Fruit fly (Drosophila melanogaster) whole organism, wandering third instar larva: ENCODE data around the gene Oseg1.
A peak's percentile ranks its signal among the peaks of the same experiment; 100 is the strongest.

Experiments
- Abd-B ChIP-seq: fragments of >200 bp; optimal IDR thresholded peaks from 2 replicates; lab custom pipeline; 2017; ENCODE audit warnings: missing biosample characterization, missing genetic modification characterization
- CG32264 ChIP-seq: fragments of 200-800 bp; sonication (Bioruptor generic); optimal IDR thresholded peaks from 2 replicates; lab custom pipeline; 2016; ENCODE audit warnings: missing biosample characterization, missing genetic modification characterization
- CG9705 ChIP-seq: fragments of 200-800 bp; sonication (Bioruptor generic); optimal IDR thresholded peaks from 2 replicates; lab custom pipeline; 2018; ENCODE audit warnings: missing biosample characterization, mild to moderate bottlenecking, missing genetic modification characterization
- CrebA ChIP-seq: fragments of 200-800 bp; sonication (Bioruptor generic); optimal IDR thresholded peaks from 2 replicates; lab custom pipeline; 2016; ENCODE audit warnings: missing biosample characterization, mild to moderate bottlenecking, missing genetic modification characterization, borderline replicate concordance
- Dfd ChIP-seq: fragments of >200 bp; optimal IDR thresholded peaks from 2 replicates; lab custom pipeline; 2017; ENCODE audit warnings: missing biosample characterization, missing genetic modification characterization
- Dif ChIP-seq: fragments of 200-275, 200-300 bp; sonication (Bioruptor generic); optimal IDR thresholded peaks from 2 replicates; lab custom pipeline; 2018; ENCODE audit warnings: missing biosample characterization, missing genetic modification characterization; ENCODE audit not compliant: partially characterized antibody
- GATAd ChIP-seq: sonication (Bioruptor generic); optimal IDR thresholded peaks from 2 replicates; lab custom pipeline; 2016; ENCODE audit warnings: missing biosample characterization, missing genetic modification characterization
- HLH106 ChIP-seq: fragments of 200-800 bp; optimal IDR thresholded peaks from 3 replicates; lab custom pipeline; 2019; ENCODE audit warnings: missing biosample characterization, mild to moderate bottlenecking, missing genetic modification characterization, moderate library complexity
- Hnf4 ChIP-seq: fragments of 200-800 bp; sonication (Bioruptor generic); optimal IDR thresholded peaks from 2 replicates; lab custom pipeline; 2016; ENCODE audit warnings: missing biosample characterization, mild to moderate bottlenecking, missing genetic modification characterization
- Hr78 ChIP-seq: fragments of >200 bp; optimal IDR thresholded peaks from 2 replicates; lab custom pipeline; 2017; ENCODE audit warnings: missing biosample characterization, missing genetic modification characterization
- Hr83 ChIP-seq: fragments of 200-300 bp; sonication (Bioruptor generic); optimal IDR thresholded peaks from 2 replicates; lab custom pipeline; 2016; ENCODE audit warnings: missing biosample characterization, mild to moderate bottlenecking, missing genetic modification characterization, moderate library complexity; ENCODE audit not compliant: poor library complexity, severe bottlenecking
- Jra ChIP-seq: sonication (Bioruptor generic); optimal IDR thresholded peaks from 2 replicates; lab custom pipeline; 2016; ENCODE audit warnings: missing biosample characterization, missing genetic modification characterization
- Mio ChIP-seq: sonication (Bioruptor generic); optimal IDR thresholded peaks from 2 replicates; lab custom pipeline; 2016; ENCODE audit warnings: missing biosample characterization, missing genetic modification characterization
- Myc ChIP-seq: fragments of >200 bp; optimal IDR thresholded peaks from 2 replicates; lab custom pipeline; 2017
- N ChIP-seq: fragments of >200 bp; optimal IDR thresholded peaks from 2 replicates; lab custom pipeline; 2018; ENCODE audit warnings: missing biosample characterization, missing external identifiers, missing genetic modification characterization
- OdsH ChIP-seq: fragments of 200-800 bp; sonication (Bioruptor generic); optimal IDR thresholded peaks from 2 replicates; lab custom pipeline; 2016; ENCODE audit warnings: missing biosample characterization, mild to moderate bottlenecking, missing genetic modification characterization
- Rel ChIP-seq, 2 experiments: fragments of 200-800 bp; sonication (Bioruptor generic) in 1 of 2; optimal IDR thresholded peaks; 2 replicates in 1 of 2; 3 replicates in 1 of 2; lab custom pipeline; 2016 to 2019; ENCODE audit warnings: mild to moderate bottlenecking in 2 of 2, missing biosample characterization in 2 of 2, missing genetic modification characterization in 2 of 2, moderate library complexity in 1 of 2
- Sp1 ChIP-seq: fragments of 200-800 bp; sonication (Bioruptor generic); optimal IDR thresholded peaks from 3 replicates; lab custom pipeline; 2019; ENCODE audit warnings: missing biosample characterization, mild to moderate bottlenecking, missing genetic modification characterization, moderate library complexity
- Vsx2 ChIP-seq: fragments of 200-300, 225-300 bp; sonication (Bioruptor generic); optimal IDR thresholded peaks from 2 replicates; lab custom pipeline; 2018; ENCODE audit warnings: missing biosample characterization, missing genetic modification characterization; ENCODE audit not compliant: partially characterized antibody
- br ChIP-seq: fragments of 200-800 bp; sonication (Bioruptor generic); optimal IDR thresholded peaks from 2 replicates; lab custom pipeline; 2016; ENCODE audit warnings: missing biosample characterization, missing genetic modification characterization
- brk ChIP-seq: fragments of 200-800 bp; sonication (Bioruptor generic); optimal IDR thresholded peaks from 2 replicates; lab custom pipeline; 2016; ENCODE audit warnings: missing biosample characterization, mild to moderate bottlenecking, missing genetic modification characterization
- dl ChIP-seq, 2 experiments: fragments of 175-275, 200-275 bp in 1 of 2; fragments of 200-275 bp in 1 of 2; sonication (Bioruptor generic); optimal IDR thresholded peaks; lab custom pipeline; 2018; ENCODE audit warnings: mild to moderate bottlenecking in 2 of 2, missing biosample characterization in 2 of 2, missing genetic modification characterization in 2 of 2, moderate library complexity in 2 of 2; ENCODE audit not compliant: partially characterized antibody in 2 of 2, insufficient read depth in 1 of 2
- dmrt93B ChIP-seq: fragments of 200-800 bp; sonication (Bioruptor generic); optimal IDR thresholded peaks from 2 replicates; lab custom pipeline; 2018; ENCODE audit warnings: missing biosample characterization, mild to moderate bottlenecking, missing genetic modification characterization
- dsf ChIP-seq: sonication (Bioruptor generic); optimal IDR thresholded peaks from 2 replicates; lab custom pipeline; 2016; ENCODE audit warnings: missing biosample characterization, missing genetic modification characterization, borderline replicate concordance
- ey ChIP-seq: fragments of 200-800 bp; sonication (Bioruptor generic); optimal IDR thresholded peaks from 2 replicates; lab custom pipeline; 2016; ENCODE audit warnings: missing biosample characterization, missing genetic modification characterization
- foxo ChIP-seq, 2 experiments: fragments of 200-800 bp; sonication (Bioruptor generic); optimal IDR thresholded peaks; 2 replicates in 1 of 2; 3 replicates in 1 of 2; lab custom pipeline; 2016 to 2017; ENCODE audit warnings: missing biosample characterization in 2 of 2, missing genetic modification characterization in 2 of 2
- fru ChIP-seq: fragments of 200-800 bp; sonication (Bioruptor generic); optimal IDR thresholded peaks from 3 replicates; lab custom pipeline; 2016; ENCODE audit warnings: missing biosample characterization, mild to moderate bottlenecking, missing genetic modification characterization
- h ChIP-seq: fragments of 200-800 bp; sonication (Bioruptor generic); optimal IDR thresholded peaks from 3 replicates; lab custom pipeline; 2016; ENCODE audit warnings: missing biosample characterization, mild to moderate bottlenecking, missing genetic modification characterization
- jim ChIP-seq: fragments of 175-275, 200-325 bp; sonication (Bioruptor generic); optimal IDR thresholded peaks from 2 replicates; lab custom pipeline; 2016; ENCODE audit warnings: missing biosample characterization, mild to moderate bottlenecking, missing genetic modification characterization
- lola ChIP-seq: fragments of >200 bp; optimal IDR thresholded peaks from 2 replicates; lab custom pipeline; 2017; ENCODE audit warnings: missing biosample characterization, missing genetic modification characterization
- pan ChIP-seq: fragments of >200 bp; optimal IDR thresholded peaks from 2 replicates; lab custom pipeline; 2017
- psq ChIP-seq: fragments of 200-800 bp; sonication (Bioruptor generic); optimal IDR thresholded peaks from 3 replicates; lab custom pipeline; 2017; ENCODE audit warnings: missing biosample characterization, mild to moderate bottlenecking, missing genetic modification characterization, moderate library complexity
- rgr ChIP-seq: fragments of 200-800 bp; sonication (Bioruptor generic); optimal IDR thresholded peaks from 3 replicates; lab custom pipeline; 2016; ENCODE audit warnings: missing biosample characterization, mild to moderate bottlenecking, missing genetic modification characterization
- sage ChIP-seq: fragments of 200-800 bp; sonication (Bioruptor generic); optimal IDR thresholded peaks from 2 replicates; lab custom pipeline; 2016; ENCODE audit warnings: missing biosample characterization, mild to moderate bottlenecking, missing genetic modification characterization
- sv ChIP-seq: fragments of 200-800 bp; sonication (Bioruptor generic); optimal IDR thresholded peaks from 3 replicates; lab custom pipeline; 2016; ENCODE audit warnings: missing biosample characterization, missing genetic modification characterization
- tai ChIP-seq: sonication (Bioruptor generic); optimal IDR thresholded peaks from 2 replicates; lab custom pipeline; 2016; ENCODE audit warnings: missing biosample characterization, missing genetic modification characterization
- usp ChIP-seq: fragments of >200 bp; optimal IDR thresholded peaks from 2 replicates; lab custom pipeline; 2017; ENCODE audit warnings: missing biosample characterization, missing genetic modification characterization
- woc ChIP-seq: sonication (Bioruptor generic); optimal IDR thresholded peaks from 2 replicates; lab custom pipeline; 2016; ENCODE audit warnings: missing biosample characterization, mild to moderate bottlenecking, missing genetic modification characterization

Oseg1 gene

dm6 chr3L:8449202-8449799, 36.7 kb upstream of the Oseg1 start, which contains the start of gene CG6983:
TSS of gene CG6983 (minus strand) at chr3L:8449377.
- TF ChIP-seq CG9705 (no peak), jim (GFP tag; lab: Kevin White, UChicago) (peak; percentile 19), h (GFP tag; lab: Kevin White, UChicago) (peak; percentile 4), sage (GFP tag; lab: Kevin White, UChicago) (no peak), Hnf4 (no peak), Hr83 (peak; percentile 12)

- TF ChIP-seq OdsH (GFP tag; lab: Kevin White, UChicago) = peak; percentile 21
- no peak for TF ChIP-seq Dfd (GFP tag; lab: Kevin White, UChicago)
- TF ChIP-seq Myc (lab: Kevin White, UChicago) = no peak
- TF ChIP-seq h (GFP tag; lab: Kevin White, UChicago) = peak; percentile 58
- no peak for TF ChIP-seq Hnf4
- no peak for TF ChIP-seq sage (GFP tag; lab: Kevin White, UChicago)
- no peak for TF ChIP-seq Mio
- TF ChIP-seq Abd-B (GFP tag; lab: Kevin White, UChicago) = no peak
- no peak for TF ChIP-seq dl (GFP tag; optimal IDR thresholded peaks at IDR 0.05; lab: Kevin White, UChicago; ENCODE audit: insufficient read depth in 1 of 2, partially characterized antibody in 2 of 2)
- no peak for TF ChIP-seq Hr83
- TF ChIP-seq Rel (GFP tag; optimal IDR thresholded peaks at IDR 0.05; lab: Kevin White, UChicago) = no peak
- no peak for TF ChIP-seq Rel (tag; optimal IDR thresholded peaks at IDR 0.05; lab: Kevin White, UChicago)
- no peak for TF ChIP-seq CG32264 (GFP tag; lab: Kevin White, UChicago)
- no peak for TF ChIP-seq Dif (GFP tag; lab: Kevin White, UChicago)
- TF ChIP-seq brk (GFP tag; lab: Kevin White, UChicago) = no peak
- no peak for TF ChIP-seq GATAd (GFP tag; lab: Kevin White, UChicago)
- TF ChIP-seq Jra = no peak
- TF ChIP-seq dsf (GFP tag; lab: Kevin White, UChicago) = no peak
- TF ChIP-seq pan (lab: Kevin White, UChicago) = no peak
- TF ChIP-seq lola (GFP tag; lab: Kevin White, UChicago) = no peak
- peak; percentile 0 for TF ChIP-seq psq (GFP tag; lab: Kevin White, UChicago)
- TF ChIP-seq woc = no peak
- no peak for TF ChIP-seq jim (GFP tag; lab: Kevin White, UChicago)
- peak; percentile 59 for TF ChIP-seq fru (GFP tag; lab: Kevin White, UChicago)
- no peak for TF ChIP-seq Vsx2 (GFP tag; lab: Kevin White, UChicago)
- TF ChIP-seq rgr = peak; percentile 25
- no peak for TF ChIP-seq CrebA (GFP tag; lab: Kevin White, UChicago)
- no peak for TF ChIP-seq ey
- no peak for TF ChIP-seq dmrt93B (GFP tag; lab: Kevin White, UChicago)
- no peak for TF ChIP-seq N
- no peak for TF ChIP-seq usp (GFP tag; lab: Kevin White, UChicago)
- no peak for TF ChIP-seq CG9705
- TF ChIP-seq foxo (GFP tag; optimal IDR thresholded peaks at IDR 0.05; lab: Kevin White, UChicago) = peak in 1 of 2 experiments; percentile 65
- TF ChIP-seq HLH106 (tag; lab: Kevin White, UChicago) = no peak
- TF ChIP-seq br (GFP tag; lab: Kevin White, UChicago) = peak; percentile 46
- TF ChIP-seq sv (GFP tag; lab: Kevin White, UChicago) = no peak
- TF ChIP-seq Sp1 (GFP tag; lab: Kevin White, UChicago) = no peak
- no peak for TF ChIP-seq tai (GFP tag; lab: Kevin White, UChicago)
- no peak for TF ChIP-seq Hr78 (GFP tag; lab: Kevin White, UChicago)
These were observed 35.9 kb upstream of the Oseg1 start for dm6 chr3L:8448517-8448889.
